Worm (Caenorhabditis elegans): ENCODE results near the gene spat-3.

ce11 chrX:4554385-4554784 lies 51.3 kb downstream of the spat-3 start, which contains the start of gene ham-2:
- TF ChIP-seq fos-1 (tag; optimal IDR thresholded peaks at IDR 0.05), result no peak
- no peak for TF ChIP-seq ama-1 (optimal IDR thresholded peaks at IDR 0.05)
- TF ChIP-seq mab-5 (tag; optimal IDR thresholded peaks at IDR 0.05), result no peak
- no peak for TF ChIP-seq aly-2 (tag; optimal IDR thresholded peaks at IDR 0.05)
- TF ChIP-seq nhr-77 (tag; optimal IDR thresholded peaks at IDR 0.05), result no peak
- TF ChIP-seq lin-13 (GFP tag; optimal IDR thresholded peaks at IDR 0.05), result no peak
- no peak for TF ChIP-seq ceh-82 (tag; optimal IDR thresholded peaks at IDR 0.05)
- no peak for TF ChIP-seq nhr-11 (tag; optimal IDR thresholded peaks at IDR 0.05)
- no peak for TF ChIP-seq unc-62 (GFP tag; optimal IDR thresholded peaks at IDR 0.05)
- TF ChIP-seq nhr-25 (tag; optimal IDR thresholded peaks at IDR 0.05), result no peak
- TF ChIP-seq unc-39 (tag; optimal IDR thresholded peaks at IDR 0.05), result no peak
- TF ChIP-seq snpc-4 (tag; optimal IDR thresholded peaks at IDR 0.05), result no peak

Data from whole organism, L2 larva.